Fruit fly (Drosophila melanogaster): ENCODE data around the gene aop.

The aop gene

DNA sequence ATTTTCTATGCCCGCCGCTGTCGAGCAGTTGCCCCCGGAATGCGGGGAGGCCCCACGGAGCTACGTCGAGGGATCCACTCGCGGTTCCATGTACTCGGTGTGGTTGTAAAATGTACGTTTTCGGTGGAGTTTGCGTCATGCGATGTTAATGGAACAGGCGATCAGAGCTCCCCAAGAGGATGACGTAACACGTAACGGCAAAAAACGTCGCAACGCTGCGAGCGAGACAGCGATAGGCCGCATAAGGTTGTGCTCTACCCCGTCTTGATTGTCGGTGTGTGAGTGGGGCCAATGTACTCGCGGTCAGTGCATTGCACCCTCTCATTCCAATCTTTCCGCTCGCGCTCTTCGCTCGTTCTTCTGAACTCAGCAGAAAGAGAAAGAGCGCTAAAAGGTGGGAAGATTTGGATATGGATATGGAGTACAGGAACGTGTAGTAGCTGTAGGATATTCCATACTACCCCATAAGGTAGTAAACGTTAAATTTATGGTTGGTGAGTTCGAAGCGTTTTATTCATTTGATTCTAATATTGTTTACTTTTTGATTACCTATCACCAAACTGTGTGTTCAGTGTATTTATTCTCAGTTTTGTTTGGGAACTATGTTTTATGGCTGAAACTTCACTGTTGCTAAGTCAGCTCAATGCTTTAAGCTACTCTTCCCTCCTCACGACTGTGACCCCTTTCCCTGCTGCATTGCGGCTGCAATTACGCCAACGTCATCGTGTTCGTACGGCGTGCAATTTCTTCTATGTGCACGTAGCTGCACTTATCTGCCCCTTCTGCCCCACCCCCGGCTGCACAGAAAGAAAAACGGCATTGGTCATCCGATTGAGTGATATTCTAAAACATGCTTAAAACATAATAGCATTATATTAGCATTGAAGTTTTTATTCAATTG, 21.8 kb upstream of the aop start:
- TF ChIP-seq Mio (GFP tag; optimal IDR thresholded peaks at IDR 0.05) = peak; percentile 35
- peak; percentile 63 for TF ChIP-seq sage (GFP tag; optimal IDR thresholded peaks at IDR 0.05)
- TF ChIP-seq Myc (optimal IDR thresholded peaks at IDR 0.05) = no peak
- peak; percentile 97 for TF ChIP-seq Dif (GFP tag; optimal IDR thresholded peaks at IDR 0.05; ENCODE audit: partially characterized antibody)
- TF ChIP-seq Hr78 (GFP tag; optimal IDR thresholded peaks at IDR 0.05) = no peak
- no peak for TF ChIP-seq Abd-B (GFP tag; optimal IDR thresholded peaks at IDR 0.05)
- TF ChIP-seq N (GFP tag; optimal IDR thresholded peaks at IDR 0.05) = no peak
- no peak for TF ChIP-seq Sp1 (GFP tag; optimal IDR thresholded peaks at IDR 0.05)
- TF ChIP-seq fru (GFP tag; optimal IDR thresholded peaks at IDR 0.05) = peak; percentile 59
- peak; percentile 58 for TF ChIP-seq h (GFP tag; optimal IDR thresholded peaks at IDR 0.05)
- peak; percentile 52 for TF ChIP-seq br (GFP tag; optimal IDR thresholded peaks at IDR 0.05)
- TF ChIP-seq woc (GFP tag; optimal IDR thresholded peaks at IDR 0.05) = peak; percentile 52
- no peak for TF ChIP-seq brk (GFP tag; optimal IDR thresholded peaks at IDR 0.05)
- TF ChIP-seq foxo (GFP tag; optimal IDR thresholded peaks at IDR 0.05) = no peak
- TF ChIP-seq CG32264 (GFP tag; optimal IDR thresholded peaks at IDR 0.05) = peak; percentile 36
- peak; percentile 94 for TF ChIP-seq CrebA (GFP tag; optimal IDR thresholded peaks at IDR 0.05; ENCODE audit: borderline replicate concordance)
- peak; percentile 90 to 96 for TF ChIP-seq dl (GFP tag; optimal IDR thresholded peaks at IDR 0.05; ENCODE audit: insufficient read depth in 1 of 2, partially characterized antibody in 2 of 2)
- TF ChIP-seq tai (GFP tag; optimal IDR thresholded peaks at IDR 0.05) = peak; percentile 97
- no peak for TF ChIP-seq GATAd (GFP tag; optimal IDR thresholded peaks at IDR 0.05)
- TF ChIP-seq pan (optimal IDR thresholded peaks at IDR 0.05) = no peak
- TF ChIP-seq Hr83 (GFP tag; optimal IDR thresholded peaks at IDR 0.05; ENCODE audit: poor library complexity, severe bottlenecking) = peak; percentile 93
- TF ChIP-seq dmrt93B (GFP tag; optimal IDR thresholded peaks at IDR 0.05) = no peak
- peak; percentile 20 for TF ChIP-seq OdsH (GFP tag; optimal IDR thresholded peaks at IDR 0.05)
- no peak for TF ChIP-seq ey (GFP tag; optimal IDR thresholded peaks at IDR 0.05)
- TF ChIP-seq jim (GFP tag; optimal IDR thresholded peaks at IDR 0.05) = no peak
- peak; percentile 91 for TF ChIP-seq psq (GFP tag; optimal IDR thresholded peaks at IDR 0.05)
- TF ChIP-seq Jra (GFP tag; optimal IDR thresholded peaks at IDR 0.05) = peak; percentile 63
- TF ChIP-seq Rel (GFP tag; optimal IDR thresholded peaks at IDR 0.05) = no peak
- peak; percentile 98 for TF ChIP-seq Rel (tag; optimal IDR thresholded peaks at IDR 0.05)
- no peak for TF ChIP-seq Dfd (GFP tag; optimal IDR thresholded peaks at IDR 0.05)
- no peak for TF ChIP-seq lola (GFP tag; optimal IDR thresholded peaks at IDR 0.05)
- peak; percentile 36 for TF ChIP-seq rgr (GFP tag; optimal IDR thresholded peaks at IDR 0.05)
- TF ChIP-seq usp (GFP tag; optimal IDR thresholded peaks at IDR 0.05) = no peak
- no peak for TF ChIP-seq HLH106 (tag; optimal IDR thresholded peaks at IDR 0.05)
- peak; percentile 97 for TF ChIP-seq Vsx2 (GFP tag; optimal IDR thresholded peaks at IDR 0.05; ENCODE audit: partially characterized antibody)
- no peak for TF ChIP-seq CG9705 (GFP tag; optimal IDR thresholded peaks at IDR 0.05)
- peak; percentile 75 for TF ChIP-seq Hnf4 (GFP tag; optimal IDR thresholded peaks at IDR 0.05)

DNA sequence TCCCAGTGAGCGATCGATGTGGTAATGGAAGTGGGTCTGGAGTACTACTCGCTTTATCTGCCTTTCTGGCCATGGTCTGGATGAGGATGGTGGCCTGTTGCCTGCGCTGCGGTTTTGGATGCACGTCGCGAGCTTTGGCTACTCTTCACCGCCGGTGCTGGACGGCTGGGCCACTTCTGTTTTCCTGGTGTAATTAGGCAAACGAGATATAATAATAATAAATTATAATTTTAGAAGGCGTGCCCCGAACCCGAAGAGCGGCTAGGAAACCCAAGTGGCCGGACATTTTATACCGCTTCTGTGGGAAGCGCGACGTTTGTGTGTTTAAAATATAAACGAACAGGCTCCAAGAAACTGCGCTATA, 20.9 kb upstream of the aop start:
- TF ChIP-seq sv (GFP tag; optimal IDR thresholded peaks at IDR 0.05) = no peak
- TF ChIP-seq dmrt93B (GFP tag; optimal IDR thresholded peaks at IDR 0.05) = no peak
- TF ChIP-seq br (GFP tag; optimal IDR thresholded peaks at IDR 0.05) = no peak
- peak in 1 of 2 experiments; percentile 11 for TF ChIP-seq dl (GFP tag; optimal IDR thresholded peaks at IDR 0.05; ENCODE audit: insufficient read depth in 1 of 2, partially characterized antibody in 2 of 2)
- no peak for TF ChIP-seq N (GFP tag; optimal IDR thresholded peaks at IDR 0.05)
- TF ChIP-seq Mio (GFP tag; optimal IDR thresholded peaks at IDR 0.05) = no peak
- TF ChIP-seq Rel (GFP tag; optimal IDR thresholded peaks at IDR 0.05) = peak; percentile 62
- TF ChIP-seq Rel (tag; optimal IDR thresholded peaks at IDR 0.05) = no peak
